Worm (Caenorhabditis elegans) whole organism, mixed stage, embryonic: ENCODE data around the gene F42E11.3.

ENCODE experiments used
- mab-5 ChIP-seq: fragments of 150-350 bp; optimal IDR thresholded peaks from 2 replicates; lab custom pipeline; 2014; ENCODE audit warnings: missing biosample characterization, missing genetic modification characterization
- snpc-4 ChIP-seq: fragments of 150-350 bp; optimal IDR thresholded peaks from 2 replicates; lab custom pipeline; 2014; ENCODE audit warnings: missing biosample characterization, missing genetic modification characterization
- unc-62 ChIP-seq: fragments of 150-350 bp; optimal IDR thresholded peaks from 2 replicates; lab custom pipeline; 2014; ENCODE audit warnings: missing biosample characterization, missing genetic modification reagents, missing genetic modification characterization

ce11 chrX:11377370-11377769, 2.0 kb upstream of the F42E11.3 start, which contains the start of gene tni-1:
- no peak for TF ChIP-seq mab-5 (tag; lab: Kevin White, UChicago)
- TF ChIP-seq snpc-4, result no peak
- no peak for TF ChIP-seq unc-62 (GFP tag; lab: Kevin White, UChicago)
